Fruit fly (Drosophila melanogaster) whole organism, pupa: ENCODE measurements around the gene TwdlG.

Source experiments
- CG12605 ChIP-seq: fragments of 200-800 bp; sonication (Bioruptor generic); IDR thresholded peaks from 2 replicates; pipeline ENCODE4 v1.3.6; 2022; ENCODE audit warnings: missing biosample characterization, missing genetic modification characterization
- CG13204 ChIP-seq: fragments of 200-800 bp; sonication (Bioruptor generic); optimal IDR thresholded peaks from 2 replicates; lab custom pipeline; 2018; ENCODE audit warnings: missing biosample characterization, mild to moderate bottlenecking, missing genetic modification characterization, moderate library complexity
- CG14655 ChIP-seq: fragments of 200-800 bp; sonication (Bioruptor generic); optimal IDR thresholded peaks from 3 replicates; lab custom pipeline; 2017; ENCODE audit warnings: mild to moderate bottlenecking, missing biosample characterization, missing genetic modification reagents, missing genetic modification characterization
- CG15710 ChIP-seq: fragments of 200-800 bp; sonication (Bioruptor generic); optimal IDR thresholded peaks from 2 replicates; lab custom pipeline; 2018; ENCODE audit warnings: missing biosample characterization, mild to moderate bottlenecking, missing genetic modification characterization, moderate library complexity
- CG8159 ChIP-seq: fragments of 200-800 bp; sonication (Bioruptor generic); optimal IDR thresholded peaks from 3 replicates; lab custom pipeline; 2018; ENCODE audit warnings: missing biosample characterization, mild to moderate bottlenecking, missing genetic modification characterization, moderate library complexity
- D1 ChIP-seq: fragments of 200-800 bp; sonication (Bioruptor generic); optimal IDR thresholded peaks from 2 replicates; lab custom pipeline; 2018; ENCODE audit warnings: missing biosample characterization, mild to moderate bottlenecking, missing genetic modification characterization, moderate library complexity
- EcR ChIP-seq: fragments of 200-800 bp; sonication (Bioruptor generic); optimal IDR thresholded peaks from 3 replicates; lab custom pipeline; 2019; ENCODE audit warnings: missing biosample characterization, missing genetic modification characterization, mild to moderate bottlenecking, moderate library complexity, missing genetic modification reagents
- Pif1B ChIP-seq: fragments of 200-800 bp; sonication (Bioruptor generic); optimal IDR thresholded peaks from 3 replicates; lab custom pipeline; 2016; ENCODE audit warnings: missing biosample characterization, missing genetic modification characterization

dm6 chr3R:4251241-4251640, at the start of gene TwdlG:
- no peak for TF ChIP-seq CG8159 (tag; lab: Kevin White, UChicago)
- TF ChIP-seq CG12605 (GFP tag; lab: Robert Waterston, UW): no peak
- TF ChIP-seq CG14655 (GFP tag; lab: Kevin White, UChicago): no peak
- no peak for TF ChIP-seq EcR (GFP tag; lab: Kevin White, UChicago)
- no peak for TF ChIP-seq CG15710
- TF ChIP-seq Pif1B (GFP tag; lab: Kevin White, UChicago): no peak
- no peak for TF ChIP-seq D1
- TF ChIP-seq CG13204 (GFP tag; lab: Kevin White, UChicago): no peak
